Fruit fly (Drosophila melanogaster): Measurements from ENCODE around the gene nerfin-2.

nerfin-2 gene

DNA sequence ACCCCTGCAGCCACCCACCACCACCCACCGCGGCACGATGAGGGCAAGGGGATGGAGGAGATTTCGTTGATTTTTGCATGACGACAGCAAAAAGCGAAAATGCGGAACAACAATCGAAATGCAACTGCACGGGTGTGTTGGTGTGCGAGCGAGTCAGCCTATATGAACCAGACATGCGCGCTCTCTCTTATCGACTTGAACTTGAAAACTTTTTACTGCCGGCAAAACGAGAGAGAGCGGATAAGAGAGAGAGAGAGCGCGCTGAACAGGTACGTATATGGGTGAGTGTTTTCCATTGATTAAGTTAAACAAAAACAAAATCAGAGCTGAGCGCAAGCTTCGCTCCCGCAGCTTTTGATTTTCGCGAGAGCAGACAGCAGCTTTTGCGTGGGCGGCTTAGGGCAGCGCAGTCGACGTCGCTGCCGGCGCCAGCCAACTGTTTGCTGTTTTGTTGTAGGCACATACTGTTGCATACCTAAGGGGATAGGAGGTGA lies 18.3 kb downstream of the nerfin-2 start:
- TF ChIP-seq kay (GFP tag; ENCODE audit: borderline replicate concordance) (no peak), pad (GFP tag; optimal IDR thresholded peaks at IDR 0.05) (peak; percentile 67), Clk (GFP tag; optimal IDR thresholded peaks at IDR 0.05) (peak; percentile 48), CG7101 (tag; optimal IDR thresholded peaks at IDR 0.05) (peak; percentile 12), ovo (GFP tag; optimal IDR thresholded peaks at IDR 0.05) (no peak), CG12768 (GFP tag; optimal IDR thresholded peaks at IDR 0.05) (peak; percentile 83), CG33017 (tag; optimal IDR thresholded peaks at IDR 0.05) (peak; percentile 56), Crg-1 (GFP tag; optimal IDR thresholded peaks at IDR 0.05) (no peak), CG1620 (GFP tag; optimal IDR thresholded peaks at IDR 0.05) (no peak), bab1 (GFP tag; optimal IDR thresholded peaks at IDR 0.05) (no peak), CG7045 (GFP tag; optimal IDR thresholded peaks at IDR 0.05) (no peak), Mnt (GFP tag; optimal IDR thresholded peaks at IDR 0.05) (peak; percentile 78), cnc (optimal IDR thresholded peaks at IDR 0.05) (peak; percentile 33 to 59), cic (GFP tag; optimal IDR thresholded peaks at IDR 0.05) (peak; percentile 97), CG5204 (GFP tag; optimal IDR thresholded peaks at IDR 0.05) (no peak), CG11617 (GFP tag; optimal IDR thresholded peaks at IDR 0.05) (no peak), toe (GFP tag; optimal IDR thresholded peaks at IDR 0.05) (no peak), tj (GFP tag; optimal IDR thresholded peaks at IDR 0.05) (peak; percentile 99), CG14711 (tag; optimal IDR thresholded peaks at IDR 0.05) (peak; percentile 22), Hr96 (GFP tag; optimal IDR thresholded peaks at IDR 0.05) (no peak)

DNA sequence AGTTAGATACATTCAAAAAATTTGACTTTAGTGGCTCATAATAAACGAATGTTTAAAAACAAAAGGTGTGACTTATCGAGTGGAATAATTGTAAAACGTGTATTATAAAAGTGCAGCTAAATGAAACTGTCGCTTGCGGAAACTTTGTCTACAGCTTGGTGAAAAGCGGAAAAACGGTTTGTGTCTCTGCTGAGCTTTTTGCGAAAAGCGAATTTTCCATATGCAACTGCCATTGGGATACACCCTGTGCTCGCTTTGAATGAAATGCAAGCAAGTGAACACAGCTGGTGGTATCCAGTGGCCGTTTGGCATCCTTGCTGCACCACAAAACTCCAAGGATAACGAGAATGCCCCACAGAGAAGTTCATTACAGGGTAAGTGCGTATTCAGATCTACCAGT lies 20.0 kb downstream of the nerfin-2 start:
- TF ChIP-seq Crg-1 (GFP tag; optimal IDR thresholded peaks at IDR 0.05) (no peak), cic (GFP tag; optimal IDR thresholded peaks at IDR 0.05) (peak; percentile 42)

DNA sequence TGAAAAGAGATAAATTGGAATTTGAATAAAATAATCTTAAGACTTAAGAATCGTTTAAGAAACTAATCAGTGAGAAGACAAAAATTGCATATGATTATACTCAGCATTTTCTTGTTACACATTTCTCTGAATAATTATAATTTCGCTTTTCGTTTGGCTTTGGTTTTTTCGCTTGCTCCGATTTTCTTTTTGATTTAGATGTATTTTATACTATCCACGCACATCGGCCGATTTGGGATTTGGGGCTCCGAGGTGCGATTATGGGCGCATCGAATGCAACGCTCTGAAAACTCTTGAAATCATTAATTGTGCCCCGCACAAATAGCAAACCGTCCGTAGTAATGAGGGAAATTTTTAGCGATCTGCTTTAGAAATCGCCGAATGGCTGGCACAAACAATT lies 20.6 kb downstream of the nerfin-2 start:
- no peak for TF ChIP-seq Crg-1 (GFP tag; optimal IDR thresholded peaks at IDR 0.05)
- TF ChIP-seq cic (GFP tag; optimal IDR thresholded peaks at IDR 0.05) = no peak
- no peak for TF ChIP-seq CG11617 (GFP tag; optimal IDR thresholded peaks at IDR 0.05)
- peak; percentile 95 for TF ChIP-seq kay (GFP tag; ENCODE audit: borderline replicate concordance)

DNA sequence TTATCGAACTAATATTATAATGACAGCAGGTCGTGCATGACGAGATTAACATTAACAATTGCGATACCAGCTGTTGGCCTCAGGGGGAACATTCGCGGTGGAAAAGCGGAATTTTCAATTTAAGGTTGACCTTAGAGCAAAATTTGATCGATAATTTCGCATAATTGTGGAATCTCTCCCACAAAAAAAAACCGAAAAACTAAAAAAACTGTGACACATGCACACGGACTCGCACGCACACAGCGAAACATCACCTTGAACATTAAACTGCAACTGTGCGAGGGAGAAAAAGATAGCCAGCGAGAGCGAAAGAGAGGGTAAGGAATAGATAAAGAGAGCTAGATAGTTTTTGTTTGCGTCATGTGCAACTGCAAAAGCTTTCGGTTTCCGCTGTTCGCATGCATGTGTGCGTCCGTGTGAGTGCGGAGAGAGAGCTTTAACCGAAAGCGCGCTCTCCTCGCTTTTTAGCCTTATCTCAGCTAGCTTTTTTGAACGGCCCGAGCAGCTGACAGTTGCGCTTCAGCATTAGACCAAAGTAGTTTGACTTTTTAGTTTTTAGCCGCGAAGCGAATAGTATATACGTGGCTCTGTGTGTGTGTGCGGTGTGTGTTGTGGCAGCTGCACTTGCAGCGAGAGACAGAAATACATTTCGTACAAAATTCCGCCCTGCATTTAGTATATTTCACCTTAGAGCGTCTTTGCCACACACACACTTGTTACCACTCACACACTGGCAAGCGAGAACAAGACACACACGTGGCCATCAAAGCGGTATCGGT lies 22.5 kb downstream of the nerfin-2 start:
- TF ChIP-seq Crg-1 (GFP tag; optimal IDR thresholded peaks at IDR 0.05) (no peak), CG11617 (GFP tag; optimal IDR thresholded peaks at IDR 0.05) (peak; percentile 40), toe (GFP tag; optimal IDR thresholded peaks at IDR 0.05) (no peak), Mnt (GFP tag; optimal IDR thresholded peaks at IDR 0.05) (peak; percentile 77), CG14711 (tag; optimal IDR thresholded peaks at IDR 0.05) (no peak), cnc (optimal IDR thresholded peaks at IDR 0.05) (peak in 1 of 2 experiments; percentile 32), CG1620 (GFP tag; optimal IDR thresholded peaks at IDR 0.05) (no peak), CG7101 (tag; optimal IDR thresholded peaks at IDR 0.05) (peak; percentile 49), CG7045 (GFP tag; optimal IDR thresholded peaks at IDR 0.05) (peak; percentile 17), kay (GFP tag; ENCODE audit: borderline replicate concordance) (peak; percentile 98), CG12768 (GFP tag; optimal IDR thresholded peaks at IDR 0.05) (peak; percentile 59), ovo (GFP tag; optimal IDR thresholded peaks at IDR 0.05) (no peak), Hr96 (GFP tag; optimal IDR thresholded peaks at IDR 0.05) (no peak), CG33017 (tag; optimal IDR thresholded peaks at IDR 0.05) (peak; percentile 52), Clk (GFP tag; optimal IDR thresholded peaks at IDR 0.05) (no peak), CG5204 (GFP tag; optimal IDR thresholded peaks at IDR 0.05) (no peak), pad (GFP tag; optimal IDR thresholded peaks at IDR 0.05) (no peak), cic (GFP tag; optimal IDR thresholded peaks at IDR 0.05) (peak; percentile 85), tj (GFP tag; optimal IDR thresholded peaks at IDR 0.05) (peak; percentile 57), bab1 (GFP tag; optimal IDR thresholded peaks at IDR 0.05) (no peak)

DNA sequence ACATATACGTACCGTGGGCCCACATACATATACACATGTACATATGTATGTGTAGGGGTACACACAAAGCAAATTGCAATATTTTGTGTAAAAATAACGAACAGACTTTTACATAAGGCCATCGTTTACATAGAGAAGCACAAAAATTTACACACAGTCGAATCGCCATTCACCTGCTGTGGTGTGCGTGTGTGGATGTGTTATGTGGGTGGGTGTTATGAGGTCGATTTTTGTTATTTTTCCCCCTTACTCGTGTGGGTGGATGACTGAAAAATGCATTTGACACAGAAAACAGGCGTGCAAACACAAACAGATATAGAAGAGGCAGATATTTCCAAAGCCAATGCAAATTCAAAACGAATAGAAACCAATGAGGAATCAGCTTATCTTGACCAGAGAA lies 24.1 kb downstream of the nerfin-2 start:
- peak; percentile 4 for TF ChIP-seq pad (GFP tag; optimal IDR thresholded peaks at IDR 0.05)
- peak; percentile 65 for TF ChIP-seq kay (GFP tag; ENCODE audit: borderline replicate concordance)
- TF ChIP-seq Hr96 (GFP tag; optimal IDR thresholded peaks at IDR 0.05) = no peak

DNA sequence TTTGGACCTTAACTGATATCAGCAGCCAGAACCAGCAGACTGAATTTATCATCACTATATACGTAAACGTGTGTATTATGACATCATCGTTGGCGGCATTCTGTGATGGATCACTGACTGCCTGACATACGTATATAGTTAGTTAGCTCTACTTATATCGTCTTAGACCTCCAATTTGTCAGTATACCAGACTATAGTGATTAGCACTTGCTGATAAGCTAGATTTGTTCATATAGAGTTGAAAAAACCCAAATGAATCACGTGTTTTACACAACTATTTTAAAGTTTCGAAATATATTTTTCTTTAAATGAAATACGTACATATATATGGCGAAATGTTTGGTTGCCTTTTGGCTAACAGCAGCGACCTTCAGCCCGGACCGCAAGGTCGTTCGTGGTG lies 24.8 kb downstream of the nerfin-2 start:
- TF ChIP-seq Clk (GFP tag; optimal IDR thresholded peaks at IDR 0.05) = no peak
- no peak for TF ChIP-seq bab1 (GFP tag; optimal IDR thresholded peaks at IDR 0.05)
- no peak for TF ChIP-seq Hr96 (GFP tag; optimal IDR thresholded peaks at IDR 0.05)
- TF ChIP-seq CG7101 (tag; optimal IDR thresholded peaks at IDR 0.05) = no peak
- TF ChIP-seq kay (GFP tag; ENCODE audit: borderline replicate concordance) = peak; percentile 90
- no peak for TF ChIP-seq Crg-1 (GFP tag; optimal IDR thresholded peaks at IDR 0.05)
- no peak for TF ChIP-seq CG33017 (tag; optimal IDR thresholded peaks at IDR 0.05)

All from whole organism, adult.